Worm (Caenorhabditis elegans) whole organism, early embryonic: ENCODE measurements around the gene mpst-3.

ENCODE experiments used
- B0310.2 ChIP-seq: sonication (generic microtip); optimal IDR thresholded peaks from 2 replicates; lab custom pipeline; 2016; ENCODE audit warnings: mild to moderate bottlenecking, missing genetic modification characterization, missing compliant biosample characterization
- F13C5.2 ChIP-seq: sonication (generic microtip); optimal IDR thresholded peaks from 2 replicates; lab custom pipeline; 2017; ENCODE audit warnings: mild to moderate bottlenecking, missing genetic modification characterization, inconsistent platforms, missing compliant biosample characterization
- aly-1 ChIP-seq: sonication (generic microtip); optimal IDR thresholded peaks from 2 replicates; lab custom pipeline; 2016; ENCODE audit warnings: missing genetic modification characterization, missing compliant biosample characterization
- ama-1 ChIP-seq: fragments of 150-350 bp; optimal IDR thresholded peaks from 2 replicates; lab custom pipeline; 2014
- ceh-13 ChIP-seq: fragments of 200-800 bp; sonication (Bioruptor generic); optimal IDR thresholded peaks from 2 replicates; lab custom pipeline; 2018; ENCODE audit warnings: mild to moderate bottlenecking, missing genetic modification characterization, missing compliant biosample characterization
- ceh-36 ChIP-seq: sonication (generic microtip); optimal IDR thresholded peaks from 2 replicates; lab custom pipeline; 2016; ENCODE audit warnings: missing genetic modification characterization, inconsistent platforms, missing compliant biosample characterization
- ets-7 ChIP-seq: sonication (generic microtip); optimal IDR thresholded peaks from 2 replicates; lab custom pipeline; 2016; ENCODE audit warnings: missing genotype, missing genetic modification characterization, missing compliant biosample characterization
- flt-1 ChIP-seq: fragments of 200-800 bp; sonication (Bioruptor generic); IDR thresholded peaks from 2 replicates; pipeline ENCODE4 v1.3.6; 2022; ENCODE audit warnings: missing genetic modification characterization, missing compliant biosample characterization
- hmbx-1 ChIP-seq: sonication (generic microtip); optimal IDR thresholded peaks from 2 replicates; lab custom pipeline; 2016; ENCODE audit warnings: mild to moderate bottlenecking, missing genetic modification characterization, missing compliant biosample characterization
- hmg-4 ChIP-seq: fragments of 200-800 bp; sonication (Bioruptor generic); optimal IDR thresholded peaks from 2 replicates; lab custom pipeline; 2018; ENCODE audit warnings: mild to moderate bottlenecking, missing genetic modification characterization, missing compliant biosample characterization
- hnd-1 ChIP-seq: sonication (generic microtip); optimal IDR thresholded peaks from 2 replicates; lab custom pipeline; 2016; ENCODE audit warnings: missing genetic modification characterization, missing compliant biosample characterization
- pes-1 ChIP-seq: fragments of 200-800 bp; sonication (Bioruptor generic); IDR thresholded peaks from 2 replicates; pipeline ENCODE4 v1.3.6; 2022; ENCODE audit warnings: missing genetic modification reagents, missing genetic modification characterization, missing compliant biosample characterization
- scrt-1 ChIP-seq: fragments of 200-800 bp; sonication (Bioruptor generic); IDR thresholded peaks from 2 replicates; pipeline ENCODE4 v1.3.6; 2022; ENCODE audit warnings: missing genetic modification characterization, missing compliant biosample characterization
- sea-1 ChIP-seq: fragments of 200-800 bp; sonication (Bioruptor generic); conservative IDR thresholded peaks from 2 replicates; pipeline ENCODE4 v1.3.6; 2022; ENCODE audit warnings: missing genetic modification characterization, missing compliant biosample characterization
- tbx-11 ChIP-seq: fragments of 200-800 bp; sonication (Bioruptor generic); IDR thresholded peaks from 2 replicates; pipeline ENCODE4 v1.3.6; 2022; ENCODE audit warnings: missing genetic modification characterization, missing compliant biosample characterization
- tbx-37 ChIP-seq: fragments of 200-800 bp; sonication (Bioruptor generic); conservative IDR thresholded peaks from 2 replicates; pipeline ENCODE4 v1.3.6; 2022; ENCODE audit warnings: missing genetic modification reagents, missing genetic modification characterization, missing compliant biosample characterization
- tra-4 ChIP-seq: sonication (generic microtip); optimal IDR thresholded peaks from 2 replicates; lab custom pipeline; 2017; ENCODE audit warnings: missing genetic modification characterization, missing compliant biosample characterization

Gene mpst-3

ce11 chrV:14948566-14948965 is 53.1 kb downstream of the mpst-3 start:
- TF ChIP-seq hmbx-1 (tag; lab: Kevin White, UChicago) (no peak), tra-4 (tag; lab: Kevin White, UChicago) (no peak), aly-1 (tag; lab: Kevin White, UChicago) (no peak), ceh-13 (GFP tag; lab: Kevin White, UChicago) (no peak), tbx-11 (no peak), ets-7 (tag; lab: Kevin White, UChicago) (no peak), tbx-37 (GFP tag; lab: Robert Waterston, UW) (no peak), hmg-4 (GFP tag; lab: Kevin White, UChicago) (no peak), ama-1 (lab: Kevin White, UChicago) (no peak), pes-1 (GFP tag; lab: Robert Waterston, UW) (no peak), hnd-1 (no peak), scrt-1 (GFP tag; lab: Robert Waterston, UW) (no peak), sea-1 (no peak), F13C5.2 (tag; lab: Kevin White, UChicago) (no peak), ceh-36 (no peak), B0310.2 (tag; lab: Kevin White, UChicago) (no peak), flt-1 (GFP tag; lab: Robert Waterston, UW) (no peak)
